Fruit fly (Drosophila melanogaster): ENCODE measurements around the gene Chrac-14.

- TF ChIP-seq h (optimal IDR thresholded peaks at IDR 0.05): no peak
- TF ChIP-seq Sin3A (optimal IDR thresholded peaks at IDR 0.05): no peak
- TF ChIP-seq psq (optimal IDR thresholded peaks at IDR 0.05): no peak
Measured at dm6 chr2L:8424662-8425208, 12.5 kb upstream of the Chrac-14 start.

Measured in Kc167 (cell line).